Worm (Caenorhabditis elegans): Measurements from ENCODE around the gene ins-17.

- no peak for TF ChIP-seq him-1 (tag; optimal IDR thresholded peaks at IDR 0.05)
- no peak for TF ChIP-seq dao-5 (tag; optimal IDR thresholded peaks at IDR 0.05)
Observed at ce11 chrIII:4453301-4453700, 24.1 kb downstream of the ins-17 start.
